Fruit fly (Drosophila melanogaster): Measurements from ENCODE around the gene Qtzl.

Qtzl gene

DNA sequence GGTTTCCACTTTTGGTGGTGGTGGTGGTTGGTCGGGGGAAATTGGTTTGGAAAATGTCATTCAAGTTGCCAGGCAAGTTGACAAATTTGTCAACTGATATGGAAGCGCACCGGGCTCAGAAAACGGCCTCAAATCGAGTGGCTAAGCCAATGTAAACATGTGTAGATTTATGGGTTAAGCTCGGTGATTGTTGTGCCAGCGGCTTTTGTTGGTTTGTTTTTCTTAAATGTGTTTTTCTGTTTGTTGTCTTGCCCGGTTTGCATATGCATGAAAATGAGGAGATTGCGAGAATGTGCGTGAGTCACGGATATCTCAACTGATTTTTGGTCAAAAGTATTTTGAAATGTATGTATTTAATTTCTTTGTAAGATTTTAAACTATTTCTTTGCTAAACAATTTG is 34.6 kb upstream of the Qtzl start:
- TF ChIP-seq CG10631 (GFP tag; optimal IDR thresholded peaks at IDR 0.05) (no peak), fkh (GFP tag; optimal IDR thresholded peaks at IDR 0.05) (peak; percentile 68)

DNA sequence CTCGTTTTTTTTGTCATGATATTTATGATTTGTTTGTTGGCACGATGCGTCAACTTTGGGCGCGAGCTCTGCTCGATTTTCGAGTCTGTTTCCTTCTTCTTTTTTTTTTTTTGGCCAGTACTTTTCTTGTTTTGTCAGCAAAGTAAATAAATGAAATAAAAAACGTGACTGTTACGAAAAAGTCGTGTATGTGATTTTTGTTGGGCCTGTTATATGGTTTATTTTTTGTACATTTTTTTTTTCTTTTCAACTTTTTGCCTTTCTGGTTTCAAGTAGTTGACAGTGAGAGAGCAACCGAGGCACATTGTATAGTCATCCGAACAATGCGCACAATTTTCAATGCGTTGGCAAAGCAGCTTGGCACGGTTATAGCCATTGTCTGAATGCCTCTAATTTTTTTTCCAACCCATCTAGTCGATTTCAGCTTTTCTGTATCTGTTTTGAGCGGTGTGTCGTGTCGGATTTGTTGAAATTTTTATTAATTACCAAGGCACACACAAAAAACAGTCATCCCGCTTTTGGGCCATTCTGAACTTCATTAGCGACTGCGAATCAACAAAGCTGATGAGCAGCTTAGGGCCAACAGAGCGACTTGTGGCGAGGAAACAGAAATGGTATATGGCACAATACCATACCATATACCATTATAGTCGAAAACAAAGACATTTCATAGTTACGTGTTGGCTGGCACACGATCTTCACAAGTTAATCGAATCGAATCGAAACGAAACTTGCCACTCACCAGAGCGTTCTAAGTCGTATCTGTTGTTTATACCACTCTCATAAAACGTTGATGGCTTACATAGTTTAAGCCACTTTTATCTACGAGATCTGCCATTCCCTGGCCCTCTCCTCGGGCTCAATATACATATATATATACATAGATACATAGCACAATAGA is 31.9 kb upstream of the Qtzl start:
- 0 out of 3 replicates have a peak, but pooled peaks have one; percentile 40 for TF ChIP-seq CG6163 (GFP tag; IDR thresholded peaks at IDR 0.05)
- peak; percentile 46 for TF ChIP-seq Eip78C (GFP tag)
- TF ChIP-seq CG1621 (tag; optimal IDR thresholded peaks at IDR 0.05) = no peak
- TF ChIP-seq CG34406 (GFP tag; optimal IDR thresholded peaks at IDR 0.05) = no peak
- no peak for TF ChIP-seq CG15336 (GFP tag; IDR thresholded peaks at IDR 0.05)
- TF ChIP-seq CG8632 (GFP tag; optimal IDR thresholded peaks at IDR 0.05) = peak; percentile 13
- TF ChIP-seq eg (GFP tag; IDR thresholded peaks at IDR 0.05) = 0 out of 3 replicates have a peak, but pooled peaks have one; percentile 12
- peak; percentile 21 for TF ChIP-seq CG6276 (GFP tag; optimal IDR thresholded peaks at IDR 0.05)

DNA sequence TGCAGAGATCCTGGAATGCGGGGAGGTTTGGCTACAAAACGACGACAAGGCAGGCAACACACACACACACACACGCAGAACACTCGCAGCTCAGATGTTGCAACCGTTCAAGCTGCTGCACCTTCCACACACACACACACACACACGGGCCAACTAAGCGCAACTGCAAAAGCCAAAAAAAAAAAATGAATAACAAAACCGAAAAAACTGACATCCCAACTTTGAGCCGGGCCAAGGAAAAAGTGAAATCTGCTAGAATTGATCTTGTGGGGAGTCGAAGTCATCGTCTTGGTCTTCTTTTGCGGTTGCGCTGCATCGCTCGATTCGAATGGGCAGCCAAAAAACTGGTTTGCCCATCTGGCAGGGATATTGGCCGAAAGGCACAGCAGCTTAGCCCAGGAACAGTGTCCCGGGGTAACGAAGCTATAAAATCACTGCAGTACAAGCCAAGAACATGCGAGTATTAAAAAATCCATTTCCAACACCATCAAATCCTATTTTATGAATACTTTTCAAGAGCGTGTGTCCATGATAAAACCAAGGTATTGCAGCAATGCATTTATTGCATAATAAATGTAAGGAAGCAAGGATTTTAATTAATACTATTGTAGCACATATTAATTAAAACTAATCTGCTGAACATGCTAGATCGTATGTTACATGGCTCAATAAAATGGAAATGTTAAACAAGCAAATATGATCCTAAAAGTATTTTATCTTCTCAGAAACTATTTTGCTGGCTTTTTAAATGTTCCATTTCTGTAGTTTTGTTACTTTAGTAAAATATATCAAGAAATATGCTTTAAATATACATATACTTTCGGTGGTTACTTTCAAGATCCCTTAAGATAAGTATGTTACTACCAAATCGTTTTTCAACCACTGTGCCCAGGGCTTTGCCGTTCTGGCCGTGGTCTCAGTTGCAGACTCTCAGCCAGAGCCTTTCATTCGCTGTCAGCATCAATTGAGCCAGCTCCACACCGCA is 29.6 kb upstream of the Qtzl start:
- TF ChIP-seq CG6808 (GFP tag; optimal IDR thresholded peaks at IDR 0.05) (peak; percentile 62), Eip75B (GFP tag; optimal IDR thresholded peaks at IDR 0.05) (peak; percentile 57), CG10631 (GFP tag; optimal IDR thresholded peaks at IDR 0.05) (peak; percentile 74), achi (GFP tag; optimal IDR thresholded peaks at IDR 0.05) (peak; percentile 40), CG6854 (GFP tag; optimal IDR thresholded peaks at IDR 0.05) (peak; percentile 9), Hr39 (GFP tag; optimal IDR thresholded peaks at IDR 0.05) (peak; percentile 58), svp (GFP tag) (peak; percentile 85), Sox15 (GFP tag; optimal IDR thresholded peaks at IDR 0.05) (no peak), CG16779 (tag; optimal IDR thresholded peaks at IDR 0.05) (no peak), CG1621 (tag; optimal IDR thresholded peaks at IDR 0.05) (no peak), spab (GFP tag; optimal IDR thresholded peaks at IDR 0.05) (no peak), CG3919 (GFP tag; optimal IDR thresholded peaks at IDR 0.05) (peak; percentile 7), dac (GFP tag; optimal IDR thresholded peaks at IDR 0.05) (no peak), CG9139 (GFP tag; optimal IDR thresholded peaks at IDR 0.05) (no peak), CG15336 (GFP tag; IDR thresholded peaks at IDR 0.05) (no peak), CG8319 (GFP tag; optimal IDR thresholded peaks at IDR 0.05) (no peak), pdm3 (GFP tag; optimal IDR thresholded peaks at IDR 0.05) (peak; percentile 15), CG8119 (GFP tag; IDR thresholded peaks at IDR 0.05) (no peak), CG7368 (GFP tag; optimal IDR thresholded peaks at IDR 0.05) (no peak), Eip93F (GFP tag; optimal IDR thresholded peaks at IDR 0.05) (no peak), Lpt (GFP tag; optimal IDR thresholded peaks at IDR 0.05) (peak; percentile 24), CG11902 (GFP tag; optimal IDR thresholded peaks at IDR 0.05) (no peak), vri (GFP tag; optimal IDR thresholded peaks at IDR 0.05) (no peak), fd85E (GFP tag; optimal IDR thresholded peaks at IDR 0.05) (no peak), Ets96B (tag; optimal IDR thresholded peaks at IDR 0.05) (no peak), Gug (GFP tag; IDR thresholded peaks at IDR 0.05) (no peak), CG11762 (GFP tag; optimal IDR thresholded peaks at IDR 0.05; ENCODE audit: insufficient read depth) (no peak), esn (GFP tag; optimal IDR thresholded peaks at IDR 0.05) (peak; percentile 77), CG4318 (GFP tag; optimal IDR thresholded peaks at IDR 0.05) (no peak), OdsH (GFP tag; optimal IDR thresholded peaks at IDR 0.05) (peak; percentile 26), fkh (GFP tag; optimal IDR thresholded peaks at IDR 0.05) (no peak), CG32006 (GFP tag; optimal IDR thresholded peaks at IDR 0.05) (peak; percentile 48), Hr38 (GFP tag; optimal IDR thresholded peaks at IDR 0.05) (no peak), Blimp-1 (GFP tag; optimal IDR thresholded peaks at IDR 0.05) (peak; percentile 84), dsx (GFP tag; optimal IDR thresholded peaks at IDR 0.05; ENCODE audit: poor library complexity, severe bottlenecking) (no peak), CG8632 (GFP tag; optimal IDR thresholded peaks at IDR 0.05) (peak; percentile 39), Ets21C (GFP tag; optimal IDR thresholded peaks at IDR 0.05) (peak; percentile 37), CG31627 (GFP tag; optimal IDR thresholded peaks at IDR 0.05) (peak; percentile 31), CG6163 (GFP tag; IDR thresholded peaks at IDR 0.05) (0 out of 3 replicates have a peak, but pooled peaks have one; percentile 36)
